Worm (Caenorhabditis elegans) whole organism, L4/young adult: ENCODE data around the gene lin-40.

Experiments used
- W03F9.2 ChIP-seq: fragments of 150-350 bp; optimal IDR thresholded peaks from 2 replicates; lab custom pipeline; 2014; ENCODE audit warnings: missing biosample characterization, missing genetic modification characterization
- dao-5 ChIP-seq: sonication (generic microtip); optimal IDR thresholded peaks from 2 replicates; lab custom pipeline; 2016; ENCODE audit warnings: missing genotype, missing genetic modification characterization, moderate library complexity, missing compliant biosample characterization
- him-1 ChIP-seq: sonication (generic microtip); optimal IDR thresholded peaks from 2 replicates; lab custom pipeline; 2016; ENCODE audit warnings: missing genotype, missing genetic modification reagents, missing genetic modification characterization, missing compliant biosample characterization

ce11 chrV:3695254-3695653 is 9.5 kb upstream of the lin-40 start:
- no peak for TF ChIP-seq him-1 (tag; lab: Kevin White, UChicago)
- no peak for TF ChIP-seq dao-5 (tag; lab: Kevin White, UChicago)
- no peak for TF ChIP-seq W03F9.2
